Fruit fly (Drosophila melanogaster) whole organism: ENCODE measurements around the gene CG6791.

ENCODE experiments used
- EcR ChIP-seq, 2 experiments: fragments of >200 bp; optimal IDR thresholded peaks; 2 replicates each; lab custom pipeline; 2017; ENCODE audit warnings: missing biosample characterization in 2 of 2, missing genetic modification characterization in 2 of 2, missing genetic modification reagents in 2 of 2
- pan ChIP-seq: fragments of >200 bp; optimal IDR thresholded peaks from 2 replicates; lab custom pipeline; 2017
- psq ChIP-seq: fragments of >200 bp; optimal IDR thresholded peaks from 2 replicates; lab custom pipeline; 2017

DNA sequence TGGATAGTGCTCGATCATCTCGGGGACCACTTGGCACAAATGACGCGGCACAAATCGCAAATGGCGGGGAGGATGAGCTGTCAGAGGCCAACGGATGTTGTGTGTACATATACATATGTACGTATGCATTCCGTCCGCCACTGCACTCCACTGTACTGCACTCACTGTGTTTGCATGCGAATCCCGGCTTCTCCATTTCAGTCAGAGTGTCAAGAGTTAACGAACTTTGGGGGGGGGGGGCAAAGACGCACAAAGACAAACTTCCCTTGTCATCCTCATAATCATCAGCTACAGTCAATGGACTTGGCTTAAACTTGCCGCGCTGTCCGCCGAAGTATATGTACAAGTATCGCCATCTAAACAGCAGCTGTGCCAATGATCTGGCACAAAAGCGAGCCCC lies 24.2 kb upstream of the CG6791 start:
- TF ChIP-seq psq (lab: Kevin White, UChicago) (no peak), pan (no peak), EcR (GFP tag; optimal IDR thresholded peaks at IDR 0.05; lab: Kevin White, UChicago) (peak in 1 of 2 experiments; percentile 65)
